Worm (Caenorhabditis elegans) whole organism, L2 larva: ENCODE measurements around the gene srx-62.

ENCODE experiments used
- ZK546.5 ChIP-seq: sonication (generic microtip); optimal IDR thresholded peaks from 2 replicates; lab custom pipeline; 2017; ENCODE audit warnings: missing biosample characterization, missing genetic modification characterization
- egl-27 ChIP-seq: sonication (generic microtip); optimal IDR thresholded peaks from 3 replicates; lab custom pipeline; 2017; ENCODE audit warnings: missing biosample characterization, missing genetic modification reagents, missing genetic modification characterization
- lsy-2 ChIP-seq, 2 experiments: fragments of 150-350 bp in 1 of 2; sonication (generic microtip) in 1 of 2; optimal IDR thresholded peaks; 2 replicates each; lab custom pipeline; 2014 to 2017; ENCODE audit warnings: missing biosample characterization in 2 of 2, missing genetic modification characterization in 2 of 2
- nhr-21 ChIP-seq: fragments of 150-350 bp; optimal IDR thresholded peaks from 2 replicates; lab custom pipeline; 2014; ENCODE audit warnings: missing biosample characterization, missing genetic modification characterization
- nhr-25 ChIP-seq: fragments of 150-350 bp; sonication (generic microtip); optimal IDR thresholded peaks from 3 replicates; lab custom pipeline; 2014; ENCODE audit warnings: missing biosample characterization, missing genetic modification characterization
- nhr-6 ChIP-seq: fragments of 150-350 bp; optimal IDR thresholded peaks from 2 replicates; lab custom pipeline; 2014; ENCODE audit warnings: missing biosample characterization, missing genetic modification characterization
- nhr-77 ChIP-seq: fragments of 150-350 bp; optimal IDR thresholded peaks from 2 replicates; lab custom pipeline; 2014; ENCODE audit warnings: missing biosample characterization, missing genetic modification characterization
- skn-1 ChIP-seq: sonication (generic microtip); optimal IDR thresholded peaks from 2 replicates; lab custom pipeline; 2017; ENCODE audit warnings: missing biosample characterization, missing genetic modification characterization
- snpc-4 ChIP-seq: fragments of 150-350 bp; optimal IDR thresholded peaks from 2 replicates; lab custom pipeline; 2014; ENCODE audit warnings: missing biosample characterization, missing genetic modification characterization
- unc-62 ChIP-seq: fragments of 150-350 bp; optimal IDR thresholded peaks from 2 replicates; lab custom pipeline; 2014; ENCODE audit warnings: missing biosample characterization, missing genetic modification reagents, missing genetic modification characterization
- zag-1 ChIP-seq: fragments of 150-350 bp; optimal IDR thresholded peaks from 2 replicates; lab custom pipeline; 2014; ENCODE audit warnings: missing biosample characterization, missing genetic modification characterization
- ztf-4 ChIP-seq: fragments of 150-350 bp; optimal IDR thresholded peaks from 2 replicates; lab custom pipeline; 2014; ENCODE audit warnings: missing biosample characterization, missing genetic modification characterization

DNA sequence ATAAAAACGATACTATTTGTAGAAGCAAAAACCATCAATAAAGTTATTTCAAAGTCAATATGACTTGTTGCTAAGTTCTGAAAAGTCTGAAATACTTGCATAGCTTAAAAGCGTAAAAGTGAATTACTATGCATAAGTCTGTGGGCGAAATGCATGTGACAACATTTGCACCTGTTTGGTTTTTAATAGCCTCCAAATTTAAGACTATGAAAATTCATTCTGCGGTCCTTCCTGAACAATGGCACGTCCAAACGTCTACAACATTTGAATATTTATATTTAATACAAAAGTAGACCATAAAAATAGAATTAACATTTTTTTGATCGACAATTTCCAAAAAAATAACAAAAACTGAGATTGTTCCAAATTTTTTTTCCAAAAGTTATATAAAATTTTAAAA, 26.0 kb upstream of the srx-62 start, which contains the start of gene K09D9.14:
- TF ChIP-seq unc-62 (GFP tag; lab: Kevin White, UChicago) (no peak), nhr-25 (tag; lab: Kevin White, UChicago) (no peak), egl-27 (tag; lab: Kevin White, UChicago) (no peak), ztf-4 (tag; lab: Kevin White, UChicago) (no peak), lsy-2 (tag; optimal IDR thresholded peaks at IDR 0.05; lab: Kevin White, UChicago) (no peak), snpc-4 (no peak), skn-1 (no peak), ZK546.5 (tag; lab: Kevin White, UChicago) (no peak), nhr-21 (tag; lab: Kevin White, UChicago) (no peak), zag-1 (tag; lab: Kevin White, UChicago) (no peak), nhr-77 (tag; lab: Kevin White, UChicago) (no peak), nhr-6 (tag; lab: Kevin White, UChicago) (no peak)
